Fruit fly (Drosophila melanogaster) whole organism, embryonic: ENCODE measurements around the gene SCOT.
A peak's percentile ranks its signal among the peaks of the same experiment; 100 is the strongest.

ENCODE experiments used
- Abd-B ChIP-seq: fragments of 200-800 bp; sonication (Bioruptor generic); optimal IDR thresholded peaks from 2 replicates; lab custom pipeline; 2018; ENCODE audit warnings: missing biosample characterization, mild to moderate bottlenecking, missing genetic modification characterization, moderate library complexity
- B-H1 ChIP-seq: fragments of 200-800 bp; sonication (Bioruptor generic); IDR thresholded peaks from 3 replicates; pipeline ENCODE4 v1.3.6; 2022; ENCODE audit warnings: missing biosample characterization, missing genetic modification characterization
- CG10321 ChIP-seq: fragments of 200-800 bp; sonication (Bioruptor generic); IDR thresholded peaks from 2 replicates; pipeline ENCODE4 v1.3.6; 2022; ENCODE audit warnings: missing biosample characterization, missing genetic modification characterization
- CG10543 ChIP-seq: fragments of 200-800 bp; sonication (Bioruptor generic); optimal IDR thresholded peaks from 3 replicates; lab custom pipeline; 2017; ENCODE audit warnings: missing biosample characterization, mild to moderate bottlenecking, missing genetic modification characterization, moderate library complexity
- CG10565 ChIP-seq: fragments of 200-800 bp; sonication (Bioruptor generic); optimal IDR thresholded peaks from 3 replicates; lab custom pipeline; 2016; ENCODE audit warnings: missing biosample characterization, mild to moderate bottlenecking, missing genetic modification characterization
- CG11696 ChIP-seq: fragments of 200-800 bp; sonication (Bioruptor generic); IDR thresholded peaks from 2 replicates; pipeline ENCODE4 v1.3.6; 2022; ENCODE audit warnings: missing biosample characterization, missing genetic modification characterization
- CG13624 ChIP-seq: fragments of 200-800 bp; sonication (Bioruptor generic); optimal IDR thresholded peaks from 2 replicates; lab custom pipeline; 2016; ENCODE audit warnings: missing biosample characterization, missing genetic modification characterization
- CG15696 ChIP-seq: fragments of 200-800 bp; sonication (Bioruptor generic); optimal IDR thresholded peaks from 2 replicates; lab custom pipeline; 2019; ENCODE audit warnings: missing biosample characterization, mild to moderate bottlenecking, missing genetic modification characterization, moderate library complexity
- CG17568 ChIP-seq: fragments of 200-800 bp; sonication (Bioruptor generic); optimal IDR thresholded peaks from 2 replicates; lab custom pipeline; 2018; ENCODE audit warnings: missing biosample characterization, mild to moderate bottlenecking, missing genetic modification characterization, moderate library complexity
- CG18476 ChIP-seq: fragments of 200-800 bp; sonication (Bioruptor generic); optimal IDR thresholded peaks from 2 replicates; lab custom pipeline; 2016; ENCODE audit warnings: missing biosample characterization, mild to moderate bottlenecking, missing genetic modification characterization
- CG31388 ChIP-seq: fragments of 200-800 bp; sonication (Bioruptor generic); optimal IDR thresholded peaks from 2 replicates; lab custom pipeline; 2016; ENCODE audit warnings: missing biosample characterization, missing genetic modification characterization
- CG3163 ChIP-seq: fragments of 200-800 bp; sonication (Bioruptor generic); optimal IDR thresholded peaks from 3 replicates; lab custom pipeline; 2016; ENCODE audit warnings: missing biosample characterization, missing genetic modification characterization
- CG32532 ChIP-seq: fragments of 200-800 bp; sonication (Bioruptor generic); IDR thresholded peaks from 2 replicates; pipeline ENCODE4 v1.3.6; 2022; ENCODE audit warnings: missing biosample characterization, missing genetic modification characterization
- CG32772 ChIP-seq: fragments of 200-800 bp; sonication (Bioruptor generic); IDR thresholded peaks from 2 replicates; pipeline ENCODE4 v1.3.6; 2022; ENCODE audit warnings: missing biosample characterization, missing genetic modification characterization
- CG4404 ChIP-seq: fragments of 200-800 bp; sonication (Bioruptor generic); IDR thresholded peaks from 2 replicates; pipeline ENCODE4 v1.3.6; 2022; ENCODE audit warnings: missing biosample characterization, missing genetic modification characterization
- CG4707 ChIP-seq: fragments of 200-800 bp; sonication (Bioruptor generic); optimal IDR thresholded peaks from 2 replicates; lab custom pipeline; 2018; ENCODE audit warnings: missing biosample characterization, mild to moderate bottlenecking, missing genetic modification characterization, moderate library complexity
- CG8924 ChIP-seq: fragments of 200-800 bp; optimal IDR thresholded peaks from 3 replicates; lab custom pipeline; 2019; ENCODE audit warnings: missing biosample characterization, mild to moderate bottlenecking, missing genetic modification characterization, moderate library complexity
- Fer1 ChIP-seq: fragments of 200-800 bp; sonication (Bioruptor generic); optimal IDR thresholded peaks from 2 replicates; lab custom pipeline; 2017; ENCODE audit warnings: missing biosample characterization, mild to moderate bottlenecking, missing genetic modification characterization
- HLHmδ ChIP-seq: fragments of 200-800 bp; sonication (Bioruptor generic); optimal IDR thresholded peaks from 2 replicates; lab custom pipeline; 2018; ENCODE audit warnings: missing biosample characterization, mild to moderate bottlenecking, missing genetic modification characterization, moderate library complexity
- Hr51 ChIP-seq, 2 experiments: fragments of 200-800 bp; sonication (Bioruptor generic); optimal IDR thresholded peaks; 2 replicates in 1 of 2; 3 replicates in 1 of 2; lab custom pipeline; 2016 to 2018; ENCODE audit warnings: missing biosample characterization in 2 of 2, missing genetic modification characterization in 2 of 2, mild to moderate bottlenecking in 1 of 2, moderate library complexity in 1 of 2
- Hr78 ChIP-seq, 2 experiments: fragments of 200-800 bp in 1 of 2; fragments of >200 bp in 1 of 2; sonication (Bioruptor generic) in 1 of 2; optimal IDR thresholded peaks; 2 replicates each; lab custom pipeline; 2017 to 2019; ENCODE audit warnings: missing biosample characterization in 2 of 2, missing genetic modification characterization in 2 of 2, mild to moderate bottlenecking in 1 of 2, moderate library complexity in 1 of 2
- Mad ChIP-seq: fragments of 200-800 bp; sonication (Bioruptor generic); optimal IDR thresholded peaks from 2 replicates; lab custom pipeline; 2016; ENCODE audit warnings: missing biosample characterization, missing genetic modification characterization
- NC2β ChIP-seq: fragments of 200-800 bp; sonication (Bioruptor generic); optimal IDR thresholded peaks from 2 replicates; lab custom pipeline; 2016; ENCODE audit warnings: missing biosample characterization, missing genetic modification characterization
- Sry-β ChIP-seq: fragments of 200-800 bp; sonication (Bioruptor generic); optimal IDR thresholded peaks from 2 replicates; lab custom pipeline; 2018; ENCODE audit warnings: missing biosample characterization, mild to moderate bottlenecking, missing genetic modification characterization, moderate library complexity
- ac ChIP-seq: fragments of 200-800 bp; sonication (Bioruptor generic); optimal IDR thresholded peaks from 3 replicates; lab custom pipeline; 2017; ENCODE audit warnings: missing biosample characterization, mild to moderate bottlenecking, missing genetic modification characterization
- amos ChIP-seq: fragments of 200-800 bp; sonication (Bioruptor generic); IDR thresholded peaks from 2 replicates; pipeline ENCODE4 v1.3.6; 2022; ENCODE audit warnings: missing biosample characterization, missing genetic modification characterization; ENCODE audit not compliant: partially characterized antibody
- ase ChIP-seq: fragments of 200-800 bp; sonication (Bioruptor generic); IDR thresholded peaks from 3 replicates; pipeline ENCODE4 v1.3.6; 2022; ENCODE audit warnings: missing biosample characterization, missing genetic modification characterization
- ato ChIP-seq: fragments of 200-800 bp; sonication (Bioruptor generic); IDR thresholded peaks from 2 replicates; pipeline ENCODE4 v1.3.6; 2022; ENCODE audit warnings: missing biosample characterization, missing genetic modification characterization; ENCODE audit not compliant: partially characterized antibody
- bbx ChIP-seq: fragments of 200-800 bp; sonication (Bioruptor generic); IDR thresholded peaks from 2 replicates; pipeline ENCODE4 v1.3.6; 2022; ENCODE audit warnings: missing biosample characterization, missing genetic modification characterization; ENCODE audit not compliant: partially characterized antibody
- cato ChIP-seq: fragments of 200-800 bp; sonication (Bioruptor generic); optimal IDR thresholded peaks from 2 replicates; lab custom pipeline; 2016; ENCODE audit warnings: missing biosample characterization, missing genetic modification characterization, borderline replicate concordance
- chinmo ChIP-seq: fragments of 200-800 bp; sonication (Bioruptor generic); IDR thresholded peaks from 4 replicates; pipeline ENCODE4 v1.3.6; 2022; ENCODE audit warnings: missing biosample characterization, missing genetic modification characterization; ENCODE audit not compliant: partially characterized antibody
- crol ChIP-seq: fragments of 200-800 bp; sonication (Bioruptor generic); IDR thresholded peaks from 2 replicates; pipeline ENCODE4 v1.3.6; 2022; ENCODE audit warnings: missing biosample characterization, missing genetic modification characterization
- dmrt99B ChIP-seq: fragments of 200-800 bp; sonication (Bioruptor generic); optimal IDR thresholded peaks from 2 replicates; lab custom pipeline; 2018; ENCODE audit warnings: missing biosample characterization, mild to moderate bottlenecking, missing genetic modification characterization, moderate library complexity
- dysf ChIP-seq: fragments of 200-800 bp; sonication (Bioruptor generic); IDR thresholded peaks from 3 replicates; pipeline ENCODE4 v1.3.6; 2022; ENCODE audit warnings: missing biosample characterization, missing genetic modification characterization
- eve ChIP-seq, 2 experiments: fragments of >200 bp; optimal IDR thresholded peaks; 2 replicates each; lab custom pipeline; 2017; ENCODE audit warnings: missing biosample characterization in 2 of 2, missing genetic modification characterization in 2 of 2
- fd102C ChIP-seq: fragments of 200-800 bp; sonication (Bioruptor generic); optimal IDR thresholded peaks from 2 replicates; lab custom pipeline; 2018; ENCODE audit warnings: missing biosample characterization, mild to moderate bottlenecking, missing genetic modification characterization, moderate library complexity
- fd64A ChIP-seq: fragments of 200-800 bp; sonication (Bioruptor generic); optimal IDR thresholded peaks from 3 replicates; lab custom pipeline; 2018; ENCODE audit warnings: missing biosample characterization, mild to moderate bottlenecking, missing genetic modification characterization
- ftz-f1 ChIP-seq: fragments of 200-800 bp; sonication (Bioruptor generic); optimal IDR thresholded peaks from 2 replicates; lab custom pipeline; 2016; ENCODE audit warnings: missing biosample characterization, missing genetic modification characterization
- gsb ChIP-seq: fragments of 200-800 bp; sonication (Bioruptor generic); IDR thresholded peaks from 2 replicates; pipeline ENCODE4 v1.3.6; 2022; ENCODE audit warnings: missing biosample characterization, missing genetic modification characterization
- nerfin-2 ChIP-seq: fragments of 200-800 bp; sonication (Bioruptor generic); IDR thresholded peaks from 2 replicates; pipeline ENCODE4 v1.3.6; 2022; ENCODE audit warnings: missing biosample characterization, missing genetic modification characterization; ENCODE audit not compliant: partially characterized antibody
- otp ChIP-seq: fragments of 200-800 bp; sonication (Bioruptor generic); IDR thresholded peaks from 3 replicates; pipeline ENCODE4, ENCODE4 v1.3.6; 2022; ENCODE audit warnings: missing biosample characterization, missing genetic modification characterization
- pros ChIP-seq: fragments of 200-800 bp; sonication (Bioruptor generic); optimal IDR thresholded peaks from 3 replicates; lab custom pipeline; 2019; ENCODE audit warnings: missing biosample characterization, mild to moderate bottlenecking, missing genetic modification characterization, moderate library complexity
- schlank ChIP-seq: fragments of 200-800 bp; sonication (Bioruptor generic); optimal IDR thresholded peaks from 2 replicates; lab custom pipeline; 2018; ENCODE audit warnings: missing biosample characterization, mild to moderate bottlenecking, missing genetic modification characterization
- sd ChIP-seq: fragments of 200-800 bp; sonication (Bioruptor generic); optimal IDR thresholded peaks from 3 replicates; lab custom pipeline; 2018; ENCODE audit warnings: missing biosample characterization, mild to moderate bottlenecking, missing genetic modification characterization, moderate library complexity
- sens ChIP-seq: fragments of 200-800 bp; sonication (Bioruptor generic); peaks from one replicate; lab custom pipeline; 2016; ENCODE audit warnings: missing biosample characterization, missing genetic modification characterization
- shn ChIP-seq: fragments of 200-800 bp; sonication (Bioruptor generic); optimal IDR thresholded peaks from 3 replicates; lab custom pipeline; 2016; ENCODE audit warnings: missing biosample characterization, missing genetic modification characterization
- tll ChIP-seq, 2 experiments: fragments of 200-800 bp in 1 of 2; fragments of >200 bp in 1 of 2; sonication (Bioruptor generic) in 1 of 2; optimal IDR thresholded peaks; 2 replicates each; lab custom pipeline; 2017 to 2019; ENCODE audit warnings: missing biosample characterization in 2 of 2, missing genetic modification characterization in 2 of 2, mild to moderate bottlenecking in 1 of 2, moderate library complexity in 1 of 2
- vfl ChIP-seq: fragments of 200-800 bp; sonication (Bioruptor generic); optimal IDR thresholded peaks from 2 replicates; lab custom pipeline; 2016; ENCODE audit warnings: missing biosample characterization, missing genetic modification characterization
- z ChIP-seq: fragments of 200-800 bp; sonication (Bioruptor generic); IDR thresholded peaks from 3 replicates; pipeline ENCODE4 v1.3.6; 2022; ENCODE audit warnings: missing biosample characterization, missing genetic modification characterization

SCOT gene

DNA sequence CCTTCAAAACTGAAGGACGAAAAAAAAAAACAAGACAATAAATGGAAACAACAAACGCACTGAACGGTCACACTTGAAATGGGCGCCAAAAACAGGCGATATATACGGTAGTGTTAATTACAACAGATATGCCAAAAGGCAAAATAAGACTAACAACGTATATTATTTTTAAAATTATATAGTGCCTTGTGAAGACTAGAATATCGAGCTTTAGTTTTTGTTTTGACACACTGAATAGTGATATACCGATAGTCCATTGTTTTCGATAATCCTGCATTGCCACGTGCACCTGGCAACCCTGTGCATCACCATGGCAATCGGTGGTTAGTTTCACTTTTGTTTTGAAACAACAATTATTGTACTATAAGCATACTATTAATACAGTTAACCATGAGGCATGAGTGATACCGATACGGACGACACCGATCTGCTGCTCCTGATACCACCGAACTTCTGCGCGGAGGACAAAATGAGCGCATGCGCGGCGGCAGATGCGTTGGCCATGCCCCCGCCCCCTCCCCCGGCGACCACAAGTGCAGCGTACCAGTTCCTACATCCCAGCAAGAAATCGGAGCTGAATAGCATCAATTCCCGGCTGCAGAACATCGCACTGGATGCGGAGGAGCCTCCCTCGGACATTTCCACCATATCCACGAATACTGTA, 15.3 kb upstream of the SCOT start, which contains the start of the genes mu2 and Cnb (continued):
- no peak for TF ChIP-seq CG3163 (GFP tag; lab: Kevin White, UChicago)
- no peak for TF ChIP-seq CG4404
- TF ChIP-seq CG4707 (GFP tag; lab: Kevin White, UChicago), result no peak
- no peak for TF ChIP-seq sens
- TF ChIP-seq Sry-β (GFP tag; lab: Kevin White, UChicago), result no peak
- TF ChIP-seq fd64A (GFP tag; lab: Kevin White, UChicago), result no peak
- TF ChIP-seq ato (GFP tag; lab: Robert Waterston, UW), result no peak
- no peak for TF ChIP-seq eve (GFP tag; optimal IDR thresholded peaks at IDR 0.05; lab: Kevin White, UChicago)
- TF ChIP-seq CG15696, result no peak
- no peak for TF ChIP-seq ase (GFP tag; lab: Robert Waterston, UW)
- TF ChIP-seq cato (GFP tag; lab: Kevin White, UChicago), result no peak
- peak; percentile 15 for TF ChIP-seq shn (GFP tag; lab: Kevin White, UChicago)
- 0 out of 2 replicates have a peak, but pooled peaks have one; percentile 32 for TF ChIP-seq CG10321
- peak; percentile 62 for TF ChIP-seq bbx
- no peak for TF ChIP-seq CG17568 (GFP tag; lab: Kevin White, UChicago)
- no peak for TF ChIP-seq CG31388
- no peak for TF ChIP-seq fd102C (GFP tag; lab: Kevin White, UChicago)
- TF ChIP-seq CG13624, result no peak
- peak; percentile 96 for TF ChIP-seq crol (GFP tag; lab: Robert Waterston, UW)
- 0 out of 4 replicates have a peak, but pooled peaks have one; percentile 70 for TF ChIP-seq chinmo
- TF ChIP-seq HLHmδ (GFP tag; lab: Kevin White, UChicago), result no peak
- TF ChIP-seq ac (GFP tag; lab: Kevin White, UChicago), result no peak
- no peak for TF ChIP-seq otp
- no peak for TF ChIP-seq CG11696 (GFP tag; lab: Robert Waterston, UW)
- TF ChIP-seq CG10565, result no peak
- peak; percentile 76 for TF ChIP-seq amos
- peak in 1 of 2 experiments; percentile 13 for TF ChIP-seq Hr51 (GFP tag; optimal IDR thresholded peaks at IDR 0.05; lab: Kevin White, UChicago)
- TF ChIP-seq Mad (GFP tag; lab: Kevin White, UChicago), result peak; percentile 35
- peak; percentile 60; the same call in 1 of the 2 replicates for TF ChIP-seq nerfin-2 (GFP tag; lab: Robert Waterston, UW)
- TF ChIP-seq CG32532 (GFP tag; lab: Robert Waterston, UW), result peak; percentile 29; the same call in 1 of the 2 replicates
- TF ChIP-seq CG10543 (GFP tag; lab: Kevin White, UChicago), result no peak
- no peak for TF ChIP-seq dysf (GFP tag; lab: Robert Waterston, UW)
- TF ChIP-seq sd (tag; lab: Kevin White, UChicago), result no peak
- TF ChIP-seq Fer1 (GFP tag; lab: Kevin White, UChicago), result no peak
- no peak for TF ChIP-seq dmrt99B (tag; lab: Kevin White, UChicago)
- no peak for TF ChIP-seq z (GFP tag; lab: Robert Waterston, UW)
- no peak for TF ChIP-seq Hr78 (GFP tag; optimal IDR thresholded peaks at IDR 0.05; lab: Kevin White, UChicago)
- TF ChIP-seq pros (GFP tag; lab: Kevin White, UChicago), result no peak
- peak; percentile 31 for TF ChIP-seq Abd-B (GFP tag; lab: Kevin White, UChicago)
- no peak for TF ChIP-seq tll (GFP tag; optimal IDR thresholded peaks at IDR 0.05; lab: Kevin White, UChicago)
- no peak for TF ChIP-seq vfl (GFP tag; lab: Kevin White, UChicago)
- TF ChIP-seq NC2β, result no peak
- no peak for TF ChIP-seq schlank
- no peak for TF ChIP-seq ftz-f1 (GFP tag; lab: Kevin White, UChicago)
- no peak for TF ChIP-seq gsb (GFP tag; lab: Robert Waterston, UW)
- peak; percentile 11; the same call in 1 of the 2 replicates for TF ChIP-seq CG32772 (GFP tag; lab: Robert Waterston, UW)
- TF ChIP-seq CG18476, result peak; percentile 2
- no peak for TF ChIP-seq B-H1 (GFP tag; lab: Robert Waterston, UW)
- no peak for TF ChIP-seq CG8924 (tag; lab: Kevin White, UChicago)
